Fruit fly (Drosophila melanogaster): ENCODE results near the gene Chsy.

Gene Chsy

dm6 chrX:15549055-15549454 is 44.3 kb downstream of the Chsy start (continued):
- TF ChIP-seq Camta (GFP tag; optimal IDR thresholded peaks at IDR 0.05) (peak; percentile 64), Asciz (GFP tag; optimal IDR thresholded peaks at IDR 0.05) (peak; percentile 58), Chrac-16 (GFP tag; optimal IDR thresholded peaks at IDR 0.05) (peak; percentile 70), CG9817 (tag; optimal IDR thresholded peaks at IDR 0.05) (peak; percentile 79), CG4617 (GFP tag; optimal IDR thresholded peaks at IDR 0.05; ENCODE audit: borderline replicate concordance) (no peak), Poxn (GFP tag; IDR thresholded peaks at IDR 0.05) (0 out of 2 replicates have a peak, but pooled peaks have one; percentile 44), Hr3 (GFP tag; optimal IDR thresholded peaks at IDR 0.05) (peak; percentile 56), CG6689 (GFP tag; IDR thresholded peaks at IDR 0.05) (peak; percentile 75), B-H2 (GFP tag; optimal IDR thresholded peaks at IDR 0.05) (no peak), CG7372 (GFP tag; IDR thresholded peaks at IDR 0.05) (peak; percentile 79), Fer2 (tag; optimal IDR thresholded peaks at IDR 0.05) (peak; percentile 48), sens (GFP tag) (peak; percentile 89), nerfin-1 (tag; optimal IDR thresholded peaks at IDR 0.05) (peak; percentile 66), vfl (GFP tag; optimal IDR thresholded peaks at IDR 0.05) (peak; percentile 14), CG1602 (GFP tag; optimal IDR thresholded peaks at IDR 0.05) (peak; percentile 56), onecut (GFP tag; IDR thresholded peaks at IDR 0.05) (peak; percentile 48; the same call in 1 of the 2 replicates), Rx (GFP tag; IDR thresholded peaks at IDR 0.05) (0 out of 2 replicates have a peak, but pooled peaks have one; percentile 8), wek (GFP tag; optimal IDR thresholded peaks at IDR 0.05) (peak; percentile 20), CG14965 (GFP tag; optimal IDR thresholded peaks at IDR 0.05; ENCODE audit: borderline replicate concordance) (no peak), klu (GFP tag; IDR thresholded peaks at IDR 0.05) (peak; percentile 55; the same call in 1 of the 2 replicates), CG3163 (GFP tag; optimal IDR thresholded peaks at IDR 0.05) (peak; percentile 38), CkIIα-i1 (GFP tag; IDR thresholded peaks at IDR 0.05) (no peak), HHEX (GFP tag; optimal IDR thresholded peaks at IDR 0.05) (peak; percentile 74), cg (GFP tag; optimal IDR thresholded peaks at IDR 0.05) (no peak), fd3F (GFP tag; optimal IDR thresholded peaks at IDR 0.05) (peak; percentile 74), tna (GFP tag; IDR thresholded peaks at IDR 0.05; ENCODE audit: partially characterized antibody) (no peak), amos (GFP tag; IDR thresholded peaks at IDR 0.05; ENCODE audit: partially characterized antibody) (no peak), ham (GFP tag; IDR thresholded peaks at IDR 0.05) (no peak), CG10366 (GFP tag; IDR thresholded peaks at IDR 0.05) (peak; percentile 67), Awh (GFP tag; IDR thresholded peaks at IDR 0.05) (0 out of 2 replicates have a peak, but pooled peaks have one; percentile 11), CG17361 (GFP tag; IDR thresholded peaks at IDR 0.05) (peak; percentile 89), dati (GFP tag; IDR thresholded peaks at IDR 0.05) (0 out of 2 replicates have a peak, but pooled peaks have one; percentile 6), Taf1 (GFP tag; IDR thresholded peaks at IDR 0.05) (peak; percentile 46; the same call in 1 of the 2 replicates), HmgZ (tag; optimal IDR thresholded peaks at IDR 0.05) (peak; percentile 47), gt (GFP tag; IDR thresholded peaks at IDR 0.05) (no peak), kni (GFP tag; optimal IDR thresholded peaks at IDR 0.05) (no peak), Ravus (GFP tag; IDR thresholded peaks at IDR 0.05) (peak; percentile 55), pb (GFP tag; optimal IDR thresholded peaks at IDR 0.05) (peak; percentile 57), ken (GFP tag; IDR thresholded peaks at IDR 0.05) (0 out of 3 replicates have a peak, but pooled peaks have one; percentile 47), D19B (GFP tag; optimal IDR thresholded peaks at IDR 0.05) (peak; percentile 53), hkb (optimal IDR thresholded peaks at IDR 0.05) (no peak), hkb (GFP tag; IDR thresholded peaks at IDR 0.05) (peak; percentile 72), CG17912 (GFP tag; optimal IDR thresholded peaks at IDR 0.05) (no peak), CG10267 (tag; optimal IDR thresholded peaks at IDR 0.05) (peak; percentile 62), CG8765 (GFP tag; IDR thresholded peaks at IDR 0.05) (no peak), stc (GFP tag; IDR thresholded peaks at IDR 0.05) (peak; percentile 67; the same call in 1 of the 2 replicates), CG17186 (GFP tag; optimal IDR thresholded peaks at IDR 0.05) (no peak), HmgD (GFP tag; optimal IDR thresholded peaks at IDR 0.05) (no peak), grau (tag; optimal IDR thresholded peaks at IDR 0.05) (peak; percentile 87), Doc2 (GFP tag; IDR thresholded peaks at IDR 0.05) (peak; percentile 51), HLHmδ (GFP tag; optimal IDR thresholded peaks at IDR 0.05) (no peak)

Measured in whole organism, embryonic.